Fruit fly (Drosophila melanogaster) whole organism, larva: ENCODE measurements around the gene Hsp67Ba.

Experiments
- noc ChIP-seq: fragments of 200-800 bp; sonication (Bioruptor generic); optimal IDR thresholded peaks from 3 replicates; lab custom pipeline; 2019; ENCODE audit warnings: missing biosample characterization, mild to moderate bottlenecking, missing genetic modification characterization, moderate library complexity

Hsp67Ba gene

dm6 chr3L:9379484-9380343, at the start of gene Hsp67Ba:
Hsp67Ba (minus strand) TSS chr3L:9379534.
- TF ChIP-seq noc (tag; lab: Kevin White, UChicago): no peak

- peak; percentile 97 for TF ChIP-seq noc (tag; lab: Kevin White, UChicago)
These were observed 47.4 kb upstream of the Hsp67Ba start, which contains the start of the genes Atat and Shc for dm6 chr3L:9426656-9427294. Atat (minus strand) TSS chr3L:9426758. Shc (plus strand) TSS chr3L:9427010.

- TF ChIP-seq noc (tag; lab: Kevin White, UChicago): no peak
These were observed 46.5 kb upstream of the Hsp67Ba start for dm6 chr3L:9425838-9426237.

- no peak for TF ChIP-seq noc (tag; lab: Kevin White, UChicago)
These were observed 45.2 kb upstream of the Hsp67Ba start for dm6 chr3L:9424528-9424911.

dm6 chr3L:9423757-9424527, 44.6 kb upstream of the Hsp67Ba start:
- TF ChIP-seq noc (tag; lab: Kevin White, UChicago): no peak

DNA sequence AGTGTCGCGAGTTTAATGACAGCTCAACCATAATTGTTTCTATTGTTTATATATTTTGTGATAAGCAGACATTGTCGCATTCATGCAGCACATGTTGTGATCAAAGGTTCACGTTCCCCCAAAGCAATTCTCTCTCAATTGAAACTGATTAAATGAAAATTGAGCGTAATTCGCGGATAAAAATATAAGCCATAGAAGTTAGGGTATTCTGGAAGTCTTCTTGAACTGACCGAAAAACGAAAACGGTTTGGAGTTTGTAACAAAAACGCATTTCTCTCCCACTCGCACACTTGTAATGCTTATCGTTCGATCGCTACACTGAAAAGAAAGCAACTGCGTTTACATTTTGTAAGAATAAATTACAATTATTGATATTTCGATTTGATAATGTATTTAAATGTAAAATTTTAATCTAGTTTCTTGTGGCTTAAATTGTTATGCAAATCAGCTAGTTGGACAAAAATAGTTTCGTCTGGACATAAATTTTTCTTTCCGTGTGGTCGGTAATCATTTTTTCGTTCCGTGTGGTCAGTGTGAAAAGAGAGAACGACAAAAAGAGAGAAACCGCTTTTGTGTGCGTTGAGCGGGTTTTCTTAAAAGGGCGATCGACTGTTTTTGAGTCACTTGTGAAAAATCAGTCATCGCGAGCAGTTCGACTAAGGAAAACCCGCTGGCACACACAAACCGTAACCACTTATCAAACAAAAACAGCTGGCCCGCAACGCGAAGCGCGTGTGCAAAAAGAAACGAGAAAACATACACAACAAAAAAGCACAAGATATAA, 43.5 kb upstream of the Hsp67Ba start, which contains the start of gene aay:
Gene aay (plus strand): TSS at position 618 of the 784 bp plus-strand sequence.
- peak; percentile 97 for TF ChIP-seq noc (tag; lab: Kevin White, UChicago)

DNA sequence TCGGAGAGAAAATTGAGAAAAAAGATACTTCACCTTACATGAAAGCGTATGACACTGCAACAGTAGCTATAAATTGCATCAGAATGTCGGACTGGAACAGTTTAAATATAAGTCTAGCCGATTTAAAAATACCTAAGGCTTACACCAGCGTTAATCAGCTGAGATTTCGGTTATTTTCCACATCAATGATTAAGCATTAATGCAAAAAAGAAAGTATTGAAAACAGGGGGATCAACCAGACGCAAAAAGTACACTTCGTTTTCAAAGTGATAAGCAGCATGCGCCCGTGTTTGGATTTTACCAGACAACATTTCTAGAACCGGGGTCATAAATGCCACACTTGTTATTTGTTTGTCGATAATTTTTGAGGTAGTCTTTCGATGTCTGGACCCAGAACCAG, 42.8 kb upstream of the Hsp67Ba start:
- peak; percentile 15 for TF ChIP-seq noc (tag; lab: Kevin White, UChicago)

dm6 chr3L:9421621-9422020, 42.3 kb upstream of the Hsp67Ba start:
- no peak for TF ChIP-seq noc (tag; lab: Kevin White, UChicago)

DNA sequence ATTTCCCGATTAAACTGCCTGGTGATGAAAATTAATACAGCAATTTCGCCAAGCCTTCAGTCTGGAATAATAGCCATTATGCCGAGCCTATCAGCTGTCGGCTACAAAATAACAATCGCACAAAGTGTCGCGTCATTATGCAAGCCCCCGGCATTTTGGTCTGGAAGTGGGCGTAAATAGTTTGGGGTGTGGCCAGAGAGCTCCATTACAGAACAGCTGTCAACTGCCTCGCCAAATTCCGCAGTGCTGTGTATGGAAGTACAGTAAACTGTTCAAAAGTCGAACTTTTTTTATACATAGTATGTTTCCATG, 41.4 kb upstream of the Hsp67Ba start:
- no peak for TF ChIP-seq noc (tag; lab: Kevin White, UChicago)

- TF ChIP-seq noc (tag; lab: Kevin White, UChicago): peak; percentile 26
These were observed 40.9 kb upstream of the Hsp67Ba start for dm6 chr3L:9420054-9420818.

DNA sequence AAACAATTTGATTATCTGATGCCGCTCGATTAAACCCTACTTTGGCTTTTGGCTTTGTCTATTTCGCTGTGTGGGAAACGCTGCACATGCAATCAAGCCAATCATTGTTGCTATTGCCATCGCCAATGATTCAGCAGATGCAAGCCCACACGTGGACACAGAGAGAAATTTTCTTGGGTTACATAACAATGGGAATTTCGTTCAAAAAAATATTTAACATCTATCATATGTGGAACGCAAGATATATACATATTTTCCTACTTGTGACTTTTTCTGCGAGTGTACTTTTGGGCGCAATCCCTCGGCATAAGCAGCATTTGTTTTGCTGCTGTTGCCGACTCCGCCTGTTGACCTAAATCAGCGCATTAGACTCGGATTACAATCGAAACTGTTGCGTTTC, 40.0 kb upstream of the Hsp67Ba start:
- no peak for TF ChIP-seq noc (tag; lab: Kevin White, UChicago)

- TF ChIP-seq noc (tag; lab: Kevin White, UChicago): no peak
These were observed 38.0 kb upstream of the Hsp67Ba start, which contains the start of gene CG3982 for dm6 chr3L:9417288-9417687. CG3982 (minus strand) TSS chr3L:9417388.

DNA sequence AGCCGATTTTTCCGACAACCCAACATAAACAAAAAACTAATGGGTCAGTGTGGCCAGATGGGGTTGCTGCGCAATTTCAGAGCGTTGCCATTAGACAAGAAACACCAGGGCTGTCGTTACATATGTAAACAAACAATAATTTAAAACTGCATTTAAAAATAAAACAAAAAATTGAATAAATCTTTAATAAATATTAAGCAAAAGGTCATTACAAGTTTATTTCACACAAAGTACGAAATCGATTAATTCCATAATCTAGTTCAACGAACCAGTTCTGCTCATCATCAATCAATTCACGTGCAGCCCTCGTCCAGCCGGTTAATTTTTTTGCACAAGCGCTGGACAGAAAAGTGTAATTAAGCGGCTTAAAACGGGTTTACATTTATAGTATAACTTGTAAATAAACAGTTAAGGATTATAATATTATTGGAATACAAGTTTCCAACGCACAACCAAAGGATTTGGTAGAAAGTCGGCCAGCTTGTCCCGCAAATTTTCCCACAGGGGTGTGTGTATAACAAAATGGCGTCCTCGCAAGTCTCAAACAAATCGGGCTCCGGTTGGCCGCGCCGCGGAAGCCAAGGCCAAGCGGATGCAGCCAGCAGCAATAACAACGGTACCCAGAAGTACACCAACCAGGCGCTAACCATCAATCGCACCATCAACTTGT, 31.6 kb upstream of the Hsp67Ba start, which contains the start of the genes CG4022 and Cpsf5:
Gene CG4022 (minus strand): TSS at position 79 of the 670 bp plus-strand sequence.
Gene Cpsf5 (plus strand): TSS at position 285 of the 670 bp plus-strand sequence.
- TF ChIP-seq noc (tag; lab: Kevin White, UChicago): peak; percentile 82
